Worm (Caenorhabditis elegans): Measurements from ENCODE around the gene T24H10.4.

DNA sequence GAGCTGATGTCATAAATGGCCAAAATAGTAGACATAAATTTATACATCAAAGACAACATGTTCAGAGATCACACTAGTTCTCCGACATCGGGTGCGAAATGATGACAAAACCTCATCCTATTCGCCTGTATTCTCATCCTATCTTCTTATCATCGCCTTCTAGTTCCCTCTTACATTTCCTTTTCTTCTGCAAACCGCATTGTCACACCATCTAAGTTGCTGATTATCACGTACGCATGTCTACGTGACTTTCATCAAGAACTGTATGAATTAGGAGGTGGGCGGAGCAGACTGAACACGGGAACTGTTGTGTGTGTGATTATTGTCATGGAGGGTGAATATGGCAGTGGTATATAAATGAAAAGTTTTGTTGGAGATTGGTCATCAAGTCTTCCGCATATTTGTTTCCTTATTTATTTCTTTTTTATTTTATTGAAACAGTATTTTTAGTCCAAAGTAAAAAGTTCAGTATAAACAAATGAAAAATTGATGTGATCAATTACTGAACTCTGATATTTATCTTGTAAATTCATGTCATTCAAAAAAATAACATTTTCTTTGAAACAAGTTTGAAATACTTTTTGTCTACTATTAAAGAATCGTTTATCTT, 51.0 kb downstream of the T24H10.4 start:
- TF ChIP-seq tab-1 (GFP tag; IDR thresholded peaks at IDR 0.05) (no peak), ztf-23 (GFP tag; IDR thresholded peaks at IDR 0.05) (no peak), flt-1 (GFP tag; IDR thresholded peaks at IDR 0.05) (no peak), cog-1 (tag; optimal IDR thresholded peaks at IDR 0.05) (no peak)

Measured in whole organism, midembryonic.